Worm (Caenorhabditis elegans): ENCODE data around the gene fbxb-88.

- TF ChIP-seq W03F9.2 (tag; optimal IDR thresholded peaks at IDR 0.05) (peak; percentile 97), him-1 (tag; optimal IDR thresholded peaks at IDR 0.05) (peak; percentile 92)
Observed at ce11 chrII:4851594-4852106, 24.0 kb upstream of the fbxb-88 start, which contains the start of gene dnj-9.
